Worm (Caenorhabditis elegans): ENCODE results near the gene ints-9.

ce11 chrV:7575563-7575962, at the start of gene ints-9, which contains the start of gene snu-66:
- TF ChIP-seq ces-1 (GFP tag; optimal IDR thresholded peaks at IDR 0.05), result no peak
- TF ChIP-seq unc-62 (GFP tag; optimal IDR thresholded peaks at IDR 0.05 in 1 of 2), result no peak
- TF ChIP-seq unc-62 (tag; optimal IDR thresholded peaks at IDR 0.05), result no peak

All from whole organism, L4 larva.